Fruit fly (Drosophila melanogaster) whole organism, embryonic: ENCODE results near the gene CG2931.

Experiments
- Adf1 ChIP-seq: fragments of 200-800 bp; sonication (Bioruptor generic); IDR thresholded peaks from 2 replicates; pipeline ENCODE4 v1.3.6; 2022; ENCODE audit warnings: missing biosample characterization, missing genetic modification characterization
- Asciz ChIP-seq: fragments of 200-800 bp; sonication (Bioruptor generic); optimal IDR thresholded peaks from 2 replicates; lab custom pipeline; 2017; ENCODE audit warnings: missing biosample characterization, mild to moderate bottlenecking, missing genetic modification characterization, missing genetic modification reagents
- B-H2 ChIP-seq: fragments of 200-800 bp; sonication (Bioruptor generic); optimal IDR thresholded peaks from 2 replicates; lab custom pipeline; 2018; ENCODE audit warnings: missing biosample characterization, mild to moderate bottlenecking, missing genetic modification characterization
- CG10147 ChIP-seq: fragments of 200-800 bp; sonication (Bioruptor generic); optimal IDR thresholded peaks from 2 replicates; lab custom pipeline; 2019; ENCODE audit warnings: missing biosample characterization, mild to moderate bottlenecking, missing genetic modification characterization, moderate library complexity
- CG10654 ChIP-seq: fragments of 200-800 bp; sonication (Bioruptor generic); optimal IDR thresholded peaks from 2 replicates; lab custom pipeline; 2016; ENCODE audit warnings: missing biosample characterization, missing genetic modification characterization
- CG12391 ChIP-seq: fragments of 200-800 bp; sonication (Bioruptor generic); optimal IDR thresholded peaks from 3 replicates; lab custom pipeline; 2018; ENCODE audit warnings: missing biosample characterization, mild to moderate bottlenecking, missing genetic modification characterization, moderate library complexity
- CG12659 ChIP-seq: fragments of 200-800 bp; sonication (Bioruptor generic); optimal IDR thresholded peaks from 3 replicates; lab custom pipeline; 2017; ENCODE audit warnings: mild to moderate bottlenecking, missing biosample characterization, missing genetic modification reagents, missing genetic modification characterization
- CG13775 ChIP-seq: fragments of 200-800 bp; sonication (Bioruptor generic); optimal IDR thresholded peaks from 3 replicates; lab custom pipeline; 2017; ENCODE audit warnings: missing biosample characterization, mild to moderate bottlenecking, missing genetic modification characterization
- CG13894 ChIP-seq: fragments of 200-800 bp; sonication (Bioruptor generic); optimal IDR thresholded peaks from 3 replicates; lab custom pipeline; 2018; ENCODE audit warnings: missing biosample characterization, mild to moderate bottlenecking, missing genetic modification characterization, moderate library complexity
- CG14014 ChIP-seq: fragments of 200-800 bp; sonication (Bioruptor generic); IDR thresholded peaks from 2 replicates; pipeline ENCODE4 v1.3.6; 2022; ENCODE audit warnings: missing biosample characterization, missing genetic modification characterization
- CG15479 ChIP-seq: fragments of 200-800 bp; sonication (Bioruptor generic); optimal IDR thresholded peaks from 3 replicates; lab custom pipeline; 2019; ENCODE audit warnings: missing biosample characterization, mild to moderate bottlenecking, missing genetic modification characterization, moderate library complexity
- CG2712 ChIP-seq: fragments of 200-800 bp; optimal IDR thresholded peaks from 3 replicates; lab custom pipeline; 2019; ENCODE audit warnings: missing biosample characterization, mild to moderate bottlenecking, missing genetic modification characterization, moderate library complexity
- CG2875 ChIP-seq: fragments of 200-800 bp; sonication (Bioruptor generic); optimal IDR thresholded peaks from 2 replicates; lab custom pipeline; 2017; ENCODE audit warnings: missing biosample characterization, mild to moderate bottlenecking, missing genetic modification characterization, missing genetic modification reagents
- CG33213 ChIP-seq: fragments of 200-800 bp; sonication (Bioruptor generic); optimal IDR thresholded peaks from 3 replicates; lab custom pipeline; 2016; ENCODE audit warnings: missing biosample characterization, missing genetic modification characterization
- CG33557 ChIP-seq: fragments of 200-800 bp; sonication (Bioruptor generic); optimal IDR thresholded peaks from 2 replicates; lab custom pipeline; 2019; ENCODE audit warnings: missing biosample characterization, mild to moderate bottlenecking, missing genetic modification characterization, moderate library complexity
- CG4328 ChIP-seq: fragments of 200-800 bp; sonication (Bioruptor generic); optimal IDR thresholded peaks from 3 replicates; lab custom pipeline; 2017; ENCODE audit warnings: missing biosample characterization, missing genetic modification reagents, missing genetic modification characterization
- CG6654 ChIP-seq: fragments of 200-800 bp; sonication (Bioruptor generic); optimal IDR thresholded peaks from 2 replicates; lab custom pipeline; 2017; ENCODE audit warnings: missing biosample characterization, mild to moderate bottlenecking, missing genetic modification characterization
- CG7928 ChIP-seq: fragments of 200-800 bp; sonication (Bioruptor generic); optimal IDR thresholded peaks from 2 replicates; lab custom pipeline; 2017; ENCODE audit warnings: missing biosample characterization, mild to moderate bottlenecking, missing genetic modification characterization
- CG7963 ChIP-seq: fragments of 200-800 bp; sonication (Bioruptor generic); IDR thresholded peaks from 3 replicates; pipeline ENCODE4 v1.3.6; 2022; ENCODE audit warnings: missing biosample characterization, missing genetic modification characterization; ENCODE audit not compliant: partially characterized antibody
- CHES-1-like ChIP-seq: fragments of 200-800 bp; sonication (Bioruptor generic); optimal IDR thresholded peaks from 2 replicates; lab custom pipeline; 2016; ENCODE audit warnings: missing biosample characterization, missing genetic modification characterization
- CTCF ChIP-seq: fragments of 200-800 bp; sonication (Bioruptor generic); optimal IDR thresholded peaks from 2 replicates; lab custom pipeline; 2017; ENCODE audit warnings: missing biosample characterization, mild to moderate bottlenecking, missing genetic modification characterization, moderate library complexity
- Ets65A ChIP-seq: fragments of 200-800 bp; sonication (Bioruptor generic); peaks from one replicate; lab custom pipeline; 2016; ENCODE audit warnings: missing biosample characterization, missing genetic modification characterization
- Fer1 ChIP-seq: fragments of 200-800 bp; sonication (Bioruptor generic); optimal IDR thresholded peaks from 2 replicates; lab custom pipeline; 2017; ENCODE audit warnings: missing biosample characterization, mild to moderate bottlenecking, missing genetic modification characterization
- Fer3 ChIP-seq: fragments of 200-800 bp; sonication (Bioruptor generic); optimal IDR thresholded peaks from 2 replicates; lab custom pipeline; 2018; ENCODE audit warnings: missing biosample characterization, mild to moderate bottlenecking, missing genetic modification characterization, moderate library complexity
- Lpt ChIP-seq: fragments of >200 bp; optimal IDR thresholded peaks from 2 replicates; lab custom pipeline; 2018; ENCODE audit warnings: missing biosample characterization, missing genetic modification characterization
- MESR4 ChIP-seq: fragments of 200-800 bp; sonication (Bioruptor generic); optimal IDR thresholded peaks from 2 replicates; lab custom pipeline; 2018; ENCODE audit warnings: missing biosample characterization, mild to moderate bottlenecking, missing genetic modification characterization, moderate library complexity
- Max ChIP-seq: fragments of 200-800 bp; sonication (Bioruptor generic); optimal IDR thresholded peaks from 2 replicates; lab custom pipeline; 2016; ENCODE audit warnings: missing biosample characterization, mild to moderate bottlenecking, missing genetic modification characterization
- Oaz ChIP-seq: fragments of 200-800 bp; sonication (Bioruptor generic); IDR thresholded peaks from 2 replicates; pipeline ENCODE4 v1.3.6; 2022; ENCODE audit warnings: missing biosample characterization, missing genetic modification characterization
- Pdp1 ChIP-seq, 2 experiments: fragments of 200-800 bp; sonication (Bioruptor generic); optimal IDR thresholded peaks; 3 replicates each; lab custom pipeline; 2016; ENCODE audit warnings: missing biosample characterization in 2 of 2, missing genetic modification characterization in 2 of 2, mild to moderate bottlenecking in 1 of 2, moderate library complexity in 1 of 2
- Rx ChIP-seq: fragments of 200-800 bp; sonication (Bioruptor generic); IDR thresholded peaks from 2 replicates; pipeline ENCODE4 v1.3.6; 2022; ENCODE audit warnings: missing biosample characterization, missing genetic modification characterization
- Xbp1 ChIP-seq: fragments of 200-800 bp; sonication (Bioruptor generic); optimal IDR thresholded peaks from 3 replicates; lab custom pipeline; 2016; ENCODE audit warnings: missing biosample characterization, mild to moderate bottlenecking, missing genetic modification characterization
- ash1 ChIP-seq: fragments of 200-800 bp; sonication (Bioruptor generic); optimal IDR thresholded peaks from 2 replicates; lab custom pipeline; 2018; ENCODE audit warnings: missing biosample characterization, mild to moderate bottlenecking, missing genetic modification characterization
- chif ChIP-seq, 2 experiments: fragments of 200-800 bp; sonication (Bioruptor generic); optimal IDR thresholded peaks; 3 replicates each; lab custom pipeline; 2016; ENCODE audit warnings: missing biosample characterization in 2 of 2, missing genetic modification characterization in 2 of 2
- dmrt11E ChIP-seq: fragments of 200-800 bp; sonication (Bioruptor generic); optimal IDR thresholded peaks from 3 replicates; lab custom pipeline; 2018; ENCODE audit warnings: missing biosample characterization, mild to moderate bottlenecking, missing genetic modification characterization, moderate library complexity
- dpn ChIP-seq, 2 experiments: fragments of 200-800 bp; sonication (Bioruptor generic); optimal IDR thresholded peaks; 3 replicates each; lab custom pipeline; 2016; ENCODE audit warnings: missing biosample characterization in 2 of 2, missing genetic modification characterization in 2 of 2
- fu2 ChIP-seq: fragments of 200-800 bp; sonication (Bioruptor generic); optimal IDR thresholded peaks from 2 replicates; lab custom pipeline; 2016; ENCODE audit warnings: missing biosample characterization, missing genetic modification characterization
- kay ChIP-seq: fragments of 200-800 bp; sonication (Bioruptor generic); optimal IDR thresholded peaks from 2 replicates; lab custom pipeline; 2016; ENCODE audit warnings: missing biosample characterization, missing genetic modification characterization
- lmd ChIP-seq: fragments of 200-800 bp; sonication (Bioruptor generic); IDR thresholded peaks from 2 replicates; pipeline ENCODE4 v1.3.6; 2022; ENCODE audit warnings: missing biosample characterization, missing genetic modification characterization
- phol ChIP-seq: fragments of 200-800 bp; sonication (Bioruptor generic); optimal IDR thresholded peaks from 3 replicates; lab custom pipeline; 2018; ENCODE audit warnings: missing biosample characterization, mild to moderate bottlenecking, missing genetic modification characterization, moderate library complexity
- pita ChIP-seq: fragments of 200-800 bp; sonication (Bioruptor generic); optimal IDR thresholded peaks from 2 replicates; lab custom pipeline; 2017; ENCODE audit warnings: missing biosample characterization, mild to moderate bottlenecking, missing genetic modification characterization
- pum ChIP-seq: fragments of 200-800 bp; sonication (Bioruptor generic); optimal IDR thresholded peaks from 2 replicates; lab custom pipeline; 2016; ENCODE audit warnings: missing biosample characterization, missing genetic modification characterization
- schlank ChIP-seq: fragments of 200-800 bp; sonication (Bioruptor generic); optimal IDR thresholded peaks from 2 replicates; lab custom pipeline; 2018; ENCODE audit warnings: missing biosample characterization, mild to moderate bottlenecking, missing genetic modification characterization
- scrt ChIP-seq: fragments of 200-800 bp; sonication (Bioruptor generic); optimal IDR thresholded peaks from 2 replicates; lab custom pipeline; 2018; ENCODE audit warnings: missing biosample characterization, mild to moderate bottlenecking, missing genetic modification characterization, moderate library complexity
- slbo ChIP-seq: fragments of 200-800 bp; sonication (Bioruptor generic); IDR thresholded peaks from 2 replicates; pipeline ENCODE4 v1.3.6; 2022; ENCODE audit warnings: missing biosample characterization, missing genetic modification characterization
- sqz ChIP-seq: fragments of 200-800 bp; sonication (Bioruptor generic); optimal IDR thresholded peaks from 3 replicates; lab custom pipeline; 2018; ENCODE audit warnings: missing biosample characterization, mild to moderate bottlenecking, missing genetic modification characterization
- sug ChIP-seq: fragments of 200-800 bp; optimal IDR thresholded peaks from 2 replicates; lab custom pipeline; 2019; ENCODE audit warnings: missing biosample characterization, mild to moderate bottlenecking, missing genetic modification characterization, moderate library complexity
- tgo ChIP-seq: fragments of 200-800 bp; sonication (Bioruptor generic); IDR thresholded peaks from 3 replicates; pipeline ENCODE4 v1.3.6; 2022; ENCODE audit warnings: missing biosample characterization, missing genetic modification characterization
- unc-4 ChIP-seq: fragments of 200-800 bp; sonication (Bioruptor generic); IDR thresholded peaks from 2 replicates; pipeline ENCODE4 v1.3.6; 2022; ENCODE audit warnings: missing biosample characterization, missing genetic modification characterization; ENCODE audit not compliant: partially characterized antibody
- vfl ChIP-seq: fragments of 200-800 bp; sonication (Bioruptor generic); optimal IDR thresholded peaks from 2 replicates; lab custom pipeline; 2016; ENCODE audit warnings: missing biosample characterization, missing genetic modification characterization
- zfh1 ChIP-seq: fragments of 200-800 bp; sonication (Bioruptor generic); IDR thresholded peaks from 3 replicates; pipeline ENCODE4 v1.3.6; 2022; ENCODE audit warnings: missing biosample characterization, missing genetic modification characterization
- zfh2 ChIP-seq: fragments of 200-800 bp; sonication (Bioruptor generic); optimal IDR thresholded peaks from 2 replicates; lab custom pipeline; 2016; ENCODE audit warnings: missing biosample characterization, missing genetic modification characterization

Gene CG2931

DNA sequence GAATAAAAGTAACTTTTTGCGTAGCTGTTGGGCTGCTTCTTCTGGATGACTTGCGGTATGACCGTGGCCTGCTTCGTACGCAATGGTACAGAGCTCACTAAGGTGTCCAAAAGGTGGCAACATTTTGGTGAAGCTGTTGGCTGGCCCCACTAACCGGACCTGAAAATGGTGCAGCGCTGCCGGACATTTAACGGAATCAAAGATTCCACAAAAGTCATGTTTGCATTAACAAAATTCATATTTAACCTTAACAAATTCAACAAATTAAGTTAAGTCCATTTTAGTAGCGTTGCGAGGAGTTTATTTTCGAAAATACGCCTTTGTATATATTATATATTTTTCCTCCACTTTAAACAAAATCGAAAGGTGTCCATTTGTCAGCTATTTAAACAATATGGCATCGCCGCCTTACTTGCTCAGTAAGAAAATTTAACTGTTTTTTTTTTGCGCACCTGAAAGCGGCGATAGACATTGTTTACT, 32.7 kb upstream of the CG2931 start, which contains the start of the genes kra and SecS (continued):
- TF ChIP-seq CG13775 (GFP tag; lab: Kevin White, UChicago) (peak; percentile 69), scrt (GFP tag; lab: Kevin White, UChicago) (peak; percentile 46), Max (GFP tag; lab: Kevin White, UChicago) (peak; percentile 60), Xbp1 (GFP tag; lab: Kevin White, UChicago) (peak; percentile 79), CG7963 (GFP tag; lab: Robert Waterston, UW) (no peak), CG15479 (GFP tag; lab: Kevin White, UChicago) (no peak), pum (peak; percentile 52), Ets65A (GFP tag; lab: Kevin White, UChicago) (peak; percentile 90), dmrt11E (peak; percentile 56), schlank (tag; lab: Kevin White, UChicago) (peak; percentile 30), CG7928 (GFP tag; lab: Kevin White, UChicago) (peak; percentile 35), CG13894 (tag; lab: Kevin White, UChicago) (peak; percentile 14), CG6654 (GFP tag; lab: Kevin White, UChicago) (peak; percentile 31), fu2 (no peak), CG10654 (GFP tag; lab: Kevin White, UChicago) (peak; percentile 62), zfh2 (GFP tag; lab: Kevin White, UChicago) (peak; percentile 46), zfh1 (no peak), vfl (peak; percentile 8), CG14014 (GFP tag; lab: Robert Waterston, UW) (no peak), B-H2 (peak; percentile 58), Rx (GFP tag; lab: Robert Waterston, UW) (no peak), CG10147 (GFP tag; lab: Kevin White, UChicago) (peak; percentile 54), Fer1 (GFP tag; lab: Kevin White, UChicago) (peak; percentile 68), MESR4 (GFP tag; lab: Kevin White, UChicago) (peak; percentile 45), dpn (GFP tag; optimal IDR thresholded peaks at IDR 0.05; lab: Kevin White, UChicago) (peak; percentile 67 to 68), ash1 (GFP tag; lab: Kevin White, UChicago) (peak; percentile 20), Oaz (GFP tag; lab: Robert Waterston, UW) (no peak), CG12659 (GFP tag; lab: Kevin White, UChicago) (peak; percentile 91), CG33213 (GFP tag; lab: Kevin White, UChicago) (peak; percentile 65), CTCF (peak; percentile 60), unc-4 (GFP tag; lab: Robert Waterston, UW) (no peak), Adf1 (no peak), chif (GFP tag; optimal IDR thresholded peaks at IDR 0.05; lab: Kevin White, UChicago) (peak; percentile 41 to 53), phol (tag; lab: Kevin White, UChicago) (peak; percentile 82), sug (tag; lab: Kevin White, UChicago) (peak; percentile 37), CG33557 (GFP tag; lab: Kevin White, UChicago) (peak; percentile 42)

- TF ChIP-seq CG4328 (GFP tag; lab: Kevin White, UChicago) (peak; percentile 2), ash1 (GFP tag; lab: Kevin White, UChicago) (no peak), sqz (GFP tag; lab: Kevin White, UChicago) (peak; percentile 25), pita (no peak), CG2875 (no peak), Fer3 (tag; lab: Kevin White, UChicago) (peak; percentile 18), tgo (GFP tag; lab: Robert Waterston, UW) (no peak), CG2712 (no peak), Asciz (no peak), CG12391 (tag; lab: Kevin White, UChicago) (peak; percentile 22), Pdp1 (GFP tag; optimal IDR thresholded peaks at IDR 0.05; lab: Kevin White, UChicago) (peak in 1 of 2 experiments; percentile 82), lmd (GFP tag; lab: Robert Waterston, UW) (no peak), slbo (GFP tag; lab: Robert Waterston, UW) (no peak), kay (GFP tag; lab: Kevin White, UChicago) (peak; percentile 37), CHES-1-like (GFP tag; lab: Kevin White, UChicago) (peak; percentile 1), Lpt (GFP tag; lab: Kevin White, UChicago) (no peak)
Measured at dm6 chr3R:5600361-5601043, 32.1 kb upstream of the CG2931 start.
